Fruit fly (Drosophila melanogaster): ENCODE data around the gene Myt1.
A peak's percentile ranks its signal among the peaks of the same experiment; 100 is the strongest.

Myt1 gene

DNA sequence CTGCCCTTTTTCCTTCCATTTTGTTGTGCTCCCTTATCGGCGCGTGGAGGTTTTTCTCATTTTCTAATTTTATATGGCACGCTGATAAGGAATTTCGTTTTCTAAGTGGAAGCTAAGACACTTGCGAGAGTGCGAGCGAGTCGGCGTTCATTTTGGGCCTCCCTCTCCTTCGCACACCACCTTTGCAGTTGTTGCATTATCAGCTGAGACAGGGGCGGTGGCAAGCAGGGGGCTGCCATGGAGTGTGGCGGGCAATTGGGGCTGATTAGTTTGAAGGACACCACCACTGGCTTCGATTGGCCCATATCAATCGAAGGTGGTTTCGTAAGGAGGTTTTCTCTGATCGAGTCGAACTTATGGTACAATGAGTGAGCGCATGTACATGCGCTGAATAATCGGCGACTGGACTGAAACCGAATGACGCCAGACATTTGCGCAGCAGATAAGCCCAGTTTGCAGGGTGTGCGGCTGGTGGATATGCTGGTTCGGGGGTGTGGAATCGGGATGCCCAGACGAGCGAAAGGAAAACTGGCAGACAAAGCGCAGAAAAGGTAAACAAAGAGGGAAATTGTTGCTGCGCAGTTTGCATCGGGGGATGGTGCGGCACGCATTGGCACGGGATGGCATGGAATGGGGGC is 30.4 kb upstream of the Myt1 start (continued):
- TF ChIP-seq lab (GFP tag; optimal IDR thresholded peaks at IDR 0.05): peak; percentile 74
- TF ChIP-seq CG11456 (GFP tag; IDR thresholded peaks at IDR 0.05): no peak
- TF ChIP-seq cwo (GFP tag; optimal IDR thresholded peaks at IDR 0.05): peak; percentile 22
- TF ChIP-seq CG18011 (GFP tag; optimal IDR thresholded peaks at IDR 0.05): no peak
- peak; percentile 22 for TF ChIP-seq shn (GFP tag; optimal IDR thresholded peaks at IDR 0.05)
- TF ChIP-seq CG12942 (GFP tag; optimal IDR thresholded peaks at IDR 0.05): no peak
- peak; percentile 4 for TF ChIP-seq CG12769 (tag; optimal IDR thresholded peaks at IDR 0.05)
- peak; percentile 92 for TF ChIP-seq exex (tag; optimal IDR thresholded peaks at IDR 0.05)
- no peak for TF ChIP-seq Kr (GFP tag; optimal IDR thresholded peaks at IDR 0.05)
- TF ChIP-seq CG7745 (tag; optimal IDR thresholded peaks at IDR 0.05): peak; percentile 67
- TF ChIP-seq Med (GFP tag): peak; percentile 75
- no peak for TF ChIP-seq lola (GFP tag; optimal IDR thresholded peaks at IDR 0.05)
- TF ChIP-seq CG8944 (GFP tag; optimal IDR thresholded peaks at IDR 0.05): no peak
- TF ChIP-seq CG14014 (GFP tag; IDR thresholded peaks at IDR 0.05): no peak
- TF ChIP-seq Mrtf (GFP tag; IDR thresholded peaks at IDR 0.05): no peak
- no peak for TF ChIP-seq CG2202 (tag; optimal IDR thresholded peaks at IDR 0.05)
- TF ChIP-seq Bdp1 (GFP tag; optimal IDR thresholded peaks at IDR 0.05): no peak
- no peak for TF ChIP-seq CG11696 (GFP tag; IDR thresholded peaks at IDR 0.05)
- TF ChIP-seq toy (GFP tag; IDR thresholded peaks at IDR 0.05): no peak
- no peak for TF ChIP-seq Ada2b (GFP tag; IDR thresholded peaks at IDR 0.05)
- no peak for TF ChIP-seq CG7372 (GFP tag; IDR thresholded peaks at IDR 0.05)
- peak; percentile 59 for TF ChIP-seq sd (tag; optimal IDR thresholded peaks at IDR 0.05)
- TF ChIP-seq CG43689 (GFP tag; IDR thresholded peaks at IDR 0.05): no peak
- TF ChIP-seq Sox100B (GFP tag; optimal IDR thresholded peaks at IDR 0.05): no peak
- no peak for TF ChIP-seq vfl (GFP tag; optimal IDR thresholded peaks at IDR 0.05)
- TF ChIP-seq z (GFP tag; IDR thresholded peaks at IDR 0.05): peak; percentile 27; the same call in 1 of the 3 replicates
- TF ChIP-seq crol (GFP tag; IDR thresholded peaks at IDR 0.05): peak; percentile 93
- peak in 1 of 2 experiments; percentile 63 for TF ChIP-seq Pdp1 (GFP tag; optimal IDR thresholded peaks at IDR 0.05)
- TF ChIP-seq stc (GFP tag; IDR thresholded peaks at IDR 0.05): no peak
- TF ChIP-seq maf-S (GFP tag; optimal IDR thresholded peaks at IDR 0.05): no peak
- TF ChIP-seq crp (GFP tag; optimal IDR thresholded peaks at IDR 0.05): peak in 1 of 2 experiments; percentile 37
- TF ChIP-seq CG7556 (GFP tag; optimal IDR thresholded peaks at IDR 0.05): no peak
- peak; percentile 10 for TF ChIP-seq CG12071 (GFP tag; optimal IDR thresholded peaks at IDR 0.05)
- no peak for TF ChIP-seq gsb (GFP tag; IDR thresholded peaks at IDR 0.05)
- TF ChIP-seq sc (optimal IDR thresholded peaks at IDR 0.05): no peak
- TF ChIP-seq sc (GFP tag; optimal IDR thresholded peaks at IDR 0.05): no peak
- no peak for TF ChIP-seq Xrp1 (GFP tag; IDR thresholded peaks at IDR 0.05)
- TF ChIP-seq HHEX (GFP tag; optimal IDR thresholded peaks at IDR 0.05): no peak
- TF ChIP-seq CG8089 (GFP tag; optimal IDR thresholded peaks at IDR 0.05): no peak
- no peak for TF ChIP-seq dati (GFP tag; IDR thresholded peaks at IDR 0.05)
- TF ChIP-seq Usf (GFP tag; optimal IDR thresholded peaks at IDR 0.05): no peak
- no peak for TF ChIP-seq mld (GFP tag; IDR thresholded peaks at IDR 0.05; ENCODE audit: partially characterized antibody)
- TF ChIP-seq Jarid2 (GFP tag; optimal IDR thresholded peaks at IDR 0.05): no peak
- TF ChIP-seq CG4707 (GFP tag; optimal IDR thresholded peaks at IDR 0.05): no peak
- TF ChIP-seq Hmr (GFP tag; optimal IDR thresholded peaks at IDR 0.05): no peak
- no peak for TF ChIP-seq CG6689 (GFP tag; IDR thresholded peaks at IDR 0.05)
- TF ChIP-seq chinmo (GFP tag; IDR thresholded peaks at IDR 0.05; ENCODE audit: partially characterized antibody): peak; percentile 99
- no peak for TF ChIP-seq twi (tag; optimal IDR thresholded peaks at IDR 0.05)
- no peak for TF ChIP-seq lilli (GFP tag; optimal IDR thresholded peaks at IDR 0.05)
- no peak for TF ChIP-seq yki (optimal IDR thresholded peaks at IDR 0.05)
- TF ChIP-seq mirr (GFP tag; optimal IDR thresholded peaks at IDR 0.05): peak; percentile 71

All from whole organism, embryonic.